Worm (Caenorhabditis elegans): ENCODE data around the gene nphp-4.

DNA sequence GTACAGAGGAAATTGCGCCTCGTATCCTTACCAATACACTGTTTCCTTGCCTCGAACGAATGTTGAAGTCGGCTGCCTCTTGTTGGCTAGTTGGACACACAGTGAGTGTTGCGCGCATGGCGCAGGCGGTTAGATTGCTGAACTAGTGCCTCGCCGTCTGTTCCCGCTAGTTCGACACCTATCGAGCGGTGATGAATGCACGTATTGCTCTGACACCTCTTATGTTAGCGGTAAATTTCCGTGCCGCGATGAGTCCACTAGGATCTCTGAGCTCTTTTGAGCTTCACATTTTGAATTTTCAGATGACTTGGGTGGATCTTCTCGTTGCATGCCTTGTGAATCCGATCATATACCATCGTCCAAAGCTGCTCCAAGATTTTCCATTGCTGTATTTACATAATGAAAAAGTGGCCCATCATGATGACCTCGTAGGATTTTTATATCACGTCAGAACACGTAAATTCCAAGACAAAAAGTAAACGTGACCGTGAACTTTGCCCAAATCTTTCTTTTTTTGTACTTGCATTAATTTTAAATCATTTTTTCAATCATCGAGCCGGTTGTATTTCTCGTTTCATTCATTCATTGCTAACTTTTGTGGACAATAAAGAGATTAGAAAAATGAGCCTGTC, 60.6 kb downstream of the nphp-4 start, which contains the start of gene F55A11.11:
- TF ChIP-seq eyg-1 (tag; optimal IDR thresholded peaks at IDR 0.05) (peak; percentile 89), pros-1 (tag; optimal IDR thresholded peaks at IDR 0.05) (peak; percentile 73), fkh-10 (GFP tag; optimal IDR thresholded peaks at IDR 0.05) (peak; percentile 85), mec-3 (tag; optimal IDR thresholded peaks at IDR 0.05; ENCODE audit: borderline replicate concordance) (peak; percentile 80), ceh-2 (tag; optimal IDR thresholded peaks at IDR 0.05) (peak; percentile 88), ahr-1 (tag; optimal IDR thresholded peaks at IDR 0.05) (peak; percentile 88)
